Fruit fly (Drosophila melanogaster) whole organism, embryonic: ENCODE results near the gene Eaat2.

Source experiments
- Aef1 ChIP-seq: fragments of 200-800 bp; sonication (Bioruptor generic); IDR thresholded peaks from 3 replicates; pipeline ENCODE4 v1.3.6; 2022; ENCODE audit warnings: missing biosample characterization, missing genetic modification characterization
- BEAF-32 ChIP-seq: fragments of 200-800 bp; sonication (Bioruptor generic); optimal IDR thresholded peaks from 3 replicates; lab custom pipeline; 2017; ENCODE audit warnings: missing biosample characterization, missing genetic modification characterization, mild to moderate bottlenecking, moderate library complexity, missing genetic modification reagents
- CG10431 ChIP-seq: fragments of 200-800 bp; sonication (Bioruptor generic); optimal IDR thresholded peaks from 3 replicates; lab custom pipeline; 2018; ENCODE audit warnings: missing biosample characterization, mild to moderate bottlenecking, missing genetic modification characterization
- CG12391 ChIP-seq: fragments of 200-800 bp; sonication (Bioruptor generic); optimal IDR thresholded peaks from 3 replicates; lab custom pipeline; 2018; ENCODE audit warnings: missing biosample characterization, mild to moderate bottlenecking, missing genetic modification characterization, moderate library complexity
- CG13775 ChIP-seq: fragments of 200-800 bp; sonication (Bioruptor generic); optimal IDR thresholded peaks from 3 replicates; lab custom pipeline; 2017; ENCODE audit warnings: missing biosample characterization, mild to moderate bottlenecking, missing genetic modification characterization
- CG13894 ChIP-seq: fragments of 200-800 bp; sonication (Bioruptor generic); optimal IDR thresholded peaks from 3 replicates; lab custom pipeline; 2018; ENCODE audit warnings: missing biosample characterization, mild to moderate bottlenecking, missing genetic modification characterization, moderate library complexity
- CG15601 ChIP-seq: fragments of 200-800 bp; sonication (Bioruptor generic); optimal IDR thresholded peaks from 3 replicates; lab custom pipeline; 2019; ENCODE audit warnings: missing biosample characterization, mild to moderate bottlenecking, missing genetic modification characterization, moderate library complexity
- CG17359 ChIP-seq: fragments of 200-800 bp; sonication (Bioruptor generic); optimal IDR thresholded peaks from 3 replicates; lab custom pipeline; 2018; ENCODE audit warnings: missing biosample characterization, mild to moderate bottlenecking, missing genetic modification characterization, moderate library complexity
- CG17829 ChIP-seq: fragments of 200-800 bp; optimal IDR thresholded peaks from 2 replicates; lab custom pipeline; 2019; ENCODE audit warnings: missing biosample characterization, mild to moderate bottlenecking, missing genetic modification characterization, moderate library complexity
- CG18599 ChIP-seq: fragments of 200-800 bp; sonication (Bioruptor generic); optimal IDR thresholded peaks from 3 replicates; lab custom pipeline; 2017; ENCODE audit warnings: missing biosample characterization, missing genetic modification characterization, mild to moderate bottlenecking, moderate library complexity, missing genetic modification reagents
- CG3281 ChIP-seq: fragments of 200-800 bp; sonication (Bioruptor generic); optimal IDR thresholded peaks from 3 replicates; lab custom pipeline; 2017; ENCODE audit warnings: missing biosample characterization, mild to moderate bottlenecking, missing genetic modification characterization
- CG5180 ChIP-seq: fragments of 200-800 bp; sonication (Bioruptor generic); optimal IDR thresholded peaks from 3 replicates; lab custom pipeline; 2017; ENCODE audit warnings: missing biosample characterization, missing genetic modification characterization, mild to moderate bottlenecking, moderate library complexity, missing genetic modification reagents
- CG7357 ChIP-seq: fragments of 200-800 bp; sonication (Bioruptor generic); IDR thresholded peaks from 3 replicates; pipeline ENCODE4 v1.3.6; 2022; ENCODE audit warnings: missing biosample characterization, missing genetic modification characterization
- CHES-1-like ChIP-seq: fragments of 200-800 bp; sonication (Bioruptor generic); optimal IDR thresholded peaks from 2 replicates; lab custom pipeline; 2016; ENCODE audit warnings: missing biosample characterization, missing genetic modification characterization
- D19B ChIP-seq: fragments of 200-800 bp; sonication (Bioruptor generic); optimal IDR thresholded peaks from 2 replicates; lab custom pipeline; 2017; ENCODE audit warnings: missing biosample characterization, mild to moderate bottlenecking, missing genetic modification characterization
- Hr3 ChIP-seq: fragments of 200-800 bp; sonication (Bioruptor generic); optimal IDR thresholded peaks from 3 replicates; lab custom pipeline; 2016; ENCODE audit warnings: missing biosample characterization, missing genetic modification characterization
- Jarid2 ChIP-seq: fragments of 200-800 bp; sonication (Bioruptor generic); optimal IDR thresholded peaks from 3 replicates; lab custom pipeline; 2017; ENCODE audit warnings: mild to moderate bottlenecking, missing biosample characterization, missing genetic modification reagents, missing genetic modification characterization
- MTF-1 ChIP-seq: fragments of 200-800 bp; sonication (Bioruptor generic); optimal IDR thresholded peaks from 2 replicates; lab custom pipeline; 2018; ENCODE audit warnings: missing biosample characterization, mild to moderate bottlenecking, missing genetic modification characterization, borderline replicate concordance
- Mad ChIP-seq: fragments of 200-800 bp; sonication (Bioruptor generic); optimal IDR thresholded peaks from 2 replicates; lab custom pipeline; 2016; ENCODE audit warnings: missing biosample characterization, missing genetic modification characterization
- Nf-YA ChIP-seq: fragments of 200-800 bp; sonication (Bioruptor generic); IDR thresholded peaks from 2 replicates; pipeline ENCODE4 v1.3.6; 2022; ENCODE audit warnings: missing biosample characterization, missing genetic modification characterization
- Nf-YC ChIP-seq: fragments of 200-800 bp; optimal IDR thresholded peaks from 3 replicates; lab custom pipeline; 2019; ENCODE audit warnings: missing biosample characterization, mild to moderate bottlenecking, missing genetic modification characterization, moderate library complexity
- Rfx ChIP-seq: fragments of 200-800 bp; sonication (Bioruptor generic); IDR thresholded peaks from 2 replicates; pipeline ENCODE4 v1.3.6; 2022; ENCODE audit warnings: missing biosample characterization, missing genetic modification characterization
- Sry-δ ChIP-seq: fragments of 200-800 bp; sonication (Bioruptor generic); optimal IDR thresholded peaks from 2 replicates; lab custom pipeline; 2016; ENCODE audit warnings: missing biosample characterization, missing genetic modification characterization
- Taf1 ChIP-seq: fragments of 200-800 bp; sonication (Bioruptor generic); IDR thresholded peaks from 2 replicates; pipeline ENCODE4 v1.3.6; 2022; ENCODE audit warnings: missing biosample characterization, missing genetic modification characterization
- Tbp ChIP-seq: fragments of >200 bp; optimal IDR thresholded peaks from 2 replicates; lab custom pipeline; 2018; ENCODE audit warnings: missing biosample characterization, missing genetic modification characterization
- Trl ChIP-seq, 3 experiments: fragments of >200 bp in 2 of 3; fragments of 200-800 bp in 1 of 3; sonication (Bioruptor generic) in 1 of 3; optimal IDR thresholded peaks; 2 replicates in 1 of 3; 3 replicates in 2 of 3; lab custom pipeline; 2016 to 2017; ENCODE audit warnings: missing biosample characterization in 1 of 3, missing genetic modification characterization in 1 of 3
- YL-1 ChIP-seq: fragments of 200-800 bp; sonication (Bioruptor generic); optimal IDR thresholded peaks from 3 replicates; lab custom pipeline; 2017; ENCODE audit warnings: missing biosample characterization, mild to moderate bottlenecking, missing genetic modification characterization
- ap ChIP-seq: fragments of 200-800 bp; sonication (Bioruptor generic); IDR thresholded peaks from 2 replicates; pipeline ENCODE4 v1.3.6; 2022; ENCODE audit warnings: missing biosample characterization, missing genetic modification characterization
- ash1 ChIP-seq: fragments of 200-800 bp; sonication (Bioruptor generic); optimal IDR thresholded peaks from 2 replicates; lab custom pipeline; 2018; ENCODE audit warnings: missing biosample characterization, mild to moderate bottlenecking, missing genetic modification characterization
- cg ChIP-seq: fragments of 200-800 bp; sonication (Bioruptor generic); optimal IDR thresholded peaks from 3 replicates; lab custom pipeline; 2019; ENCODE audit warnings: missing biosample characterization, mild to moderate bottlenecking, missing genetic modification characterization, moderate library complexity
- chn ChIP-seq: fragments of 200-800 bp; sonication (Bioruptor generic); optimal IDR thresholded peaks from 2 replicates; lab custom pipeline; 2016; ENCODE audit warnings: missing biosample characterization, missing genetic modification characterization
- ci ChIP-seq: fragments of 200-800 bp; sonication (Bioruptor generic); IDR thresholded peaks from 3 replicates; pipeline ENCODE4 v1.3.6; 2022; ENCODE audit warnings: missing biosample characterization, missing genetic modification characterization
- dm ChIP-seq: fragments of 200-800 bp; sonication (Bioruptor generic); optimal IDR thresholded peaks from 3 replicates; lab custom pipeline; 2016; ENCODE audit warnings: missing biosample characterization, missing genetic modification characterization
- dmrt11E ChIP-seq: fragments of 200-800 bp; sonication (Bioruptor generic); optimal IDR thresholded peaks from 3 replicates; lab custom pipeline; 2018; ENCODE audit warnings: missing biosample characterization, mild to moderate bottlenecking, missing genetic modification characterization, moderate library complexity
- gcm ChIP-seq: fragments of 200-800 bp; sonication (Bioruptor generic); optimal IDR thresholded peaks from 2 replicates; lab custom pipeline; 2019; ENCODE audit warnings: missing biosample characterization, mild to moderate bottlenecking, missing genetic modification characterization, moderate library complexity
- gem ChIP-seq: fragments of 200-800 bp; sonication (Bioruptor generic); optimal IDR thresholded peaks from 2 replicates; lab custom pipeline; 2019; ENCODE audit warnings: missing biosample characterization, mild to moderate bottlenecking, missing genetic modification characterization, moderate library complexity
- hkb ChIP-seq, 2 experiments: fragments of 200-800 bp in 1 of 2; fragments of >200 bp in 1 of 2; sonication (Bioruptor generic) in 1 of 2; IDR thresholded peaks in 1 of 2; optimal IDR thresholded peaks in 1 of 2; 2 replicates each; pipeline versions ENCODE4 v1.3.6 to Lab custom; 2017 to 2022; ENCODE audit warnings: missing biosample characterization in 1 of 2, missing genetic modification characterization in 1 of 2
- lilli ChIP-seq: fragments of 200-800 bp; sonication (Bioruptor generic); optimal IDR thresholded peaks from 3 replicates; lab custom pipeline; 2016; ENCODE audit warnings: missing biosample characterization, missing genetic modification characterization
- nom ChIP-seq: fragments of 200-800 bp; sonication (Bioruptor generic); optimal IDR thresholded peaks from 2 replicates; lab custom pipeline; 2017; ENCODE audit warnings: missing biosample characterization, missing genetic modification characterization, mild to moderate bottlenecking, moderate library complexity, missing genetic modification reagents
- phol ChIP-seq: fragments of 200-800 bp; sonication (Bioruptor generic); optimal IDR thresholded peaks from 3 replicates; lab custom pipeline; 2018; ENCODE audit warnings: missing biosample characterization, mild to moderate bottlenecking, missing genetic modification characterization, moderate library complexity
- pros ChIP-seq: fragments of 200-800 bp; sonication (Bioruptor generic); optimal IDR thresholded peaks from 3 replicates; lab custom pipeline; 2019; ENCODE audit warnings: missing biosample characterization, mild to moderate bottlenecking, missing genetic modification characterization, moderate library complexity
- pum ChIP-seq: fragments of 200-800 bp; sonication (Bioruptor generic); optimal IDR thresholded peaks from 2 replicates; lab custom pipeline; 2016; ENCODE audit warnings: missing biosample characterization, missing genetic modification characterization
- run ChIP-seq: fragments of 200-800 bp; sonication (Bioruptor generic); optimal IDR thresholded peaks from 3 replicates; lab custom pipeline; 2018; ENCODE audit warnings: missing biosample characterization, mild to moderate bottlenecking, missing genetic modification characterization
- seq ChIP-seq: fragments of 200-800 bp; sonication (Bioruptor generic); IDR thresholded peaks from 2 replicates; pipeline ENCODE4 v1.3.6; 2022; ENCODE audit warnings: missing biosample characterization, missing genetic modification characterization
- stwl ChIP-seq: fragments of 200-800 bp; sonication (Bioruptor generic); optimal IDR thresholded peaks from 3 replicates; lab custom pipeline; 2018; ENCODE audit warnings: missing biosample characterization, mild to moderate bottlenecking, missing genetic modification characterization, moderate library complexity
- toy ChIP-seq: fragments of 200-800 bp; sonication (Bioruptor generic); IDR thresholded peaks from 2 replicates; pipeline ENCODE4 v1.3.6; 2022; ENCODE audit warnings: missing biosample characterization, missing genetic modification characterization
- unc-4 ChIP-seq: fragments of 200-800 bp; sonication (Bioruptor generic); IDR thresholded peaks from 2 replicates; pipeline ENCODE4 v1.3.6; 2022; ENCODE audit warnings: missing biosample characterization, missing genetic modification characterization; ENCODE audit not compliant: partially characterized antibody
- vfl ChIP-seq: fragments of 200-800 bp; sonication (Bioruptor generic); optimal IDR thresholded peaks from 2 replicates; lab custom pipeline; 2016; ENCODE audit warnings: missing biosample characterization, missing genetic modification characterization
- yki ChIP-seq: fragments of >200 bp; optimal IDR thresholded peaks from 3 replicates; lab custom pipeline; 2018
- zfh1 ChIP-seq: fragments of 200-800 bp; sonication (Bioruptor generic); IDR thresholded peaks from 3 replicates; pipeline ENCODE4 v1.3.6; 2022; ENCODE audit warnings: missing biosample characterization, missing genetic modification characterization

The Eaat2 gene

DNA sequence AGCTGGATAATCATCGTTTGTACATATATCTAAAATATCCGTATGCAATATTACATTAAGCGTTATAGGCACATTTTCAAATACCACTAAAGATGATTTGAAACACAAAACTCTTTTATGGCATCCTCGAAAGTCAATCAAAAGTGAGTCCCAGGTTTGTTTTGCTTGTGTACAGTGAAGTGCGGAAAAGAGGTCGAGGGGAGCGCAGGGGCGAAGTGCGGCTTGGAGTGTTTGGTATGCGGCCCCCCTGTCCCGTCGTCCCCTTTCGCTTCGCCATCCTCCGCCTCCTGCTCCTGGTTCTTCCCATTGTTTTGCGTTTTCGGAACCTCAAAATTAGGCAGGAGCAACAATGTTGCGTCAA, 28.7 kb downstream of the Eaat2 start (continued):
- TF ChIP-seq CG13775 (GFP tag; lab: Kevin White, UChicago) = peak; percentile 72
- peak; percentile 67 for TF ChIP-seq Rfx
- no peak for TF ChIP-seq CG13894 (tag; lab: Kevin White, UChicago)
- peak; percentile 49 for TF ChIP-seq run
- peak; percentile 93 for TF ChIP-seq chn (GFP tag; lab: Kevin White, UChicago)
- peak; percentile 95 for TF ChIP-seq dmrt11E
- TF ChIP-seq lilli (GFP tag; lab: Kevin White, UChicago) = peak; percentile 69
- TF ChIP-seq stwl (tag; lab: Kevin White, UChicago) = peak; percentile 44
- peak; percentile 89 for TF ChIP-seq pum (GFP tag; lab: Kevin White, UChicago)
- TF ChIP-seq Nf-YC = no peak
- peak; percentile 81 for TF ChIP-seq Aef1 (GFP tag; lab: Robert Waterston, UW)
- no peak for TF ChIP-seq CG10431
- peak; percentile 89 for TF ChIP-seq CG17829 (tag; lab: Kevin White, UChicago)
- peak; percentile 95 for TF ChIP-seq ci (GFP tag; lab: Robert Waterston, UW)
- no peak for TF ChIP-seq BEAF-32
- TF ChIP-seq seq = peak; percentile 72
- peak; percentile 86 for TF ChIP-seq CG15601
- no peak for TF ChIP-seq cg (GFP tag; lab: Kevin White, UChicago)
- TF ChIP-seq CHES-1-like (GFP tag; lab: Kevin White, UChicago) = peak; percentile 79
- TF ChIP-seq D19B = no peak
- TF ChIP-seq CG3281 = peak; percentile 41
- TF ChIP-seq toy (GFP tag; lab: Robert Waterston, UW) = no peak
- TF ChIP-seq CG7357 (GFP tag; lab: Robert Waterston, UW) = peak; percentile 66; the same call in 2 of the 3 replicates
- peak; percentile 73 for TF ChIP-seq Mad (GFP tag; lab: Kevin White, UChicago)
- peak; percentile 82 for TF ChIP-seq ap (GFP tag; lab: Robert Waterston, UW)
- peak; percentile 52 for TF ChIP-seq CG5180 (GFP tag; lab: Kevin White, UChicago)
- TF ChIP-seq Tbp = no peak
- peak; percentile 74; the same call in 1 of the 2 replicates for TF ChIP-seq Nf-YA (GFP tag; lab: Robert Waterston, UW)
- peak; percentile 15 for TF ChIP-seq YL-1
- TF ChIP-seq nom (GFP tag; lab: Kevin White, UChicago) = peak; percentile 84
- peak; percentile 44 for TF ChIP-seq Sry-δ (GFP tag; lab: Kevin White, UChicago)
- TF ChIP-seq CG18599 = peak; percentile 70
- peak; percentile 69 for TF ChIP-seq dm (GFP tag; lab: Kevin White, UChicago)
- TF ChIP-seq MTF-1 (GFP tag; lab: Kevin White, UChicago) = peak; percentile 68
- peak; percentile 15 for TF ChIP-seq vfl
- TF ChIP-seq CG12391 (tag; lab: Kevin White, UChicago) = peak; percentile 93
- TF ChIP-seq hkb (optimal IDR thresholded peaks at IDR 0.05; lab: Kevin White, UChicago) = no peak
- peak; percentile 82 for TF ChIP-seq hkb (GFP tag; IDR thresholded peaks at IDR 0.05; lab: Robert Waterston, UW)
- no peak for TF ChIP-seq yki (lab: Kevin White, UChicago)
- peak; percentile 94 for TF ChIP-seq gem (tag; lab: Kevin White, UChicago)
- TF ChIP-seq zfh1 (GFP tag; lab: Robert Waterston, UW) = peak; percentile 94
- no peak for TF ChIP-seq pros (GFP tag; lab: Kevin White, UChicago)
- TF ChIP-seq Hr3 (GFP tag; lab: Kevin White, UChicago) = peak; percentile 85
- peak; percentile 89 for TF ChIP-seq CG17359 (tag; lab: Kevin White, UChicago)
- TF ChIP-seq Jarid2 (GFP tag; lab: Kevin White, UChicago) = peak; percentile 38
- TF ChIP-seq ash1 (GFP tag; lab: Kevin White, UChicago) = no peak
- TF ChIP-seq Taf1 = no peak
- no peak for TF ChIP-seq Trl (optimal IDR thresholded peaks at IDR 0.05; lab: Kevin White, UChicago)
- TF ChIP-seq Trl (GFP tag; optimal IDR thresholded peaks at IDR 0.05; lab: Kevin White, UChicago) = peak; percentile 74
- TF ChIP-seq gcm (GFP tag; lab: Kevin White, UChicago) = peak; percentile 92
- no peak for TF ChIP-seq unc-4 (GFP tag; lab: Robert Waterston, UW)
- peak; percentile 90 for TF ChIP-seq phol (tag; lab: Kevin White, UChicago)
